Fruit fly (Drosophila melanogaster) whole organism, prepupa: ENCODE data around the gene CG1394.

Experiments used
- CG11294 ChIP-seq: fragments of 200-800 bp; sonication (Bioruptor generic); IDR thresholded peaks from 2 replicates; pipeline ENCODE4 v1.3.6; 2022; ENCODE audit warnings: missing biosample characterization, missing genetic modification characterization
- CG3032 ChIP-seq: fragments of 200-800 bp; optimal IDR thresholded peaks from 2 replicates; lab custom pipeline; 2019; ENCODE audit warnings: missing biosample characterization, mild to moderate bottlenecking, missing genetic modification characterization, moderate library complexity
- CG3919 ChIP-seq: fragments of 200-800 bp; sonication (Bioruptor generic); optimal IDR thresholded peaks from 3 replicates; lab custom pipeline; 2016; ENCODE audit warnings: missing biosample characterization, missing genetic modification characterization
- CG6808 ChIP-seq: fragments of 200-800 bp; sonication (Bioruptor generic); optimal IDR thresholded peaks from 3 replicates; lab custom pipeline; 2017; ENCODE audit warnings: missing biosample characterization, missing genetic modification characterization, mild to moderate bottlenecking, moderate library complexity, missing genetic modification reagents
- Eip93F ChIP-seq: fragments of 200-800 bp; sonication (Bioruptor generic); optimal IDR thresholded peaks from 2 replicates; lab custom pipeline; 2016; ENCODE audit warnings: missing biosample characterization, mild to moderate bottlenecking, missing genetic modification characterization
- Hr39 ChIP-seq: fragments of 200-800 bp; sonication (Bioruptor generic); optimal IDR thresholded peaks from 2 replicates; lab custom pipeline; 2016; ENCODE audit warnings: missing biosample characterization, missing genetic modification characterization
- Met ChIP-seq: fragments of 200-800 bp; sonication (Bioruptor generic); optimal IDR thresholded peaks from 3 replicates; lab custom pipeline; 2016; ENCODE audit warnings: missing biosample characterization, missing genetic modification characterization
- Sox14 ChIP-seq: fragments of 200-800 bp; sonication (Bioruptor generic); optimal IDR thresholded peaks from 3 replicates; lab custom pipeline; 2016; ENCODE audit warnings: missing biosample characterization, missing genetic modification characterization
- cyc ChIP-seq: fragments of 200-800 bp; sonication (Bioruptor generic); optimal IDR thresholded peaks from 3 replicates; lab custom pipeline; 2016; ENCODE audit warnings: missing biosample characterization, missing genetic modification characterization
- fd85E ChIP-seq: fragments of 200-800 bp; sonication (Bioruptor generic); optimal IDR thresholded peaks from 3 replicates; lab custom pipeline; 2016; ENCODE audit warnings: missing biosample characterization, missing genetic modification characterization
- lz ChIP-seq: fragments of 200-800 bp; sonication (Bioruptor generic); optimal IDR thresholded peaks from 3 replicates; lab custom pipeline; 2016; ENCODE audit warnings: missing biosample characterization, missing genetic modification characterization

DNA sequence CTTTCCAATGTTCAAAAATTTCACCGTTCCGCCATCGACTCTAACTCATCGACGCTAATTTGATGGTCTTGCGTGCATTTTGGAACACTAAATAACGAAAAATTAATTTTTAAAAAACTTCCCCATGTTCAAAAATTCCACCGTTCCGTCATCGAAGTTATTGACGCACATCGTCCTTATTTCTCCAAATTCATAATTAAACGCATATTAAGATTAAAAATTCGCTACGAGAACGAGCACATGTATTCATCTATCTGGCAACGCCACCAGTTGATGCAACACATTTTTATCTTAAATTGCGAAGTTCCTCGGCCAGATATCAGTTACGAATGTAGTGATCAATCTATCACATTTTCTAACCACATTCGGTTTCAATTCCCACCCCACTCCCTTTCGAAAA, 21.3 kb downstream of the CG1394 start, which contains the start of gene Lint-1:
- TF ChIP-seq Eip93F (GFP tag; lab: Kevin White, UChicago), result no peak
- TF ChIP-seq Sox14 (GFP tag; lab: Kevin White, UChicago), result no peak
- TF ChIP-seq CG11294 (GFP tag; lab: Robert Waterston, UW), result no peak
- TF ChIP-seq lz (GFP tag; lab: Kevin White, UChicago), result peak; percentile 54
- TF ChIP-seq CG3032 (tag; lab: Kevin White, UChicago), result no peak
- TF ChIP-seq fd85E (GFP tag; lab: Kevin White, UChicago), result no peak
- peak; percentile 52 for TF ChIP-seq Hr39 (GFP tag; lab: Kevin White, UChicago)
- no peak for TF ChIP-seq CG6808 (GFP tag; lab: Kevin White, UChicago)
- TF ChIP-seq Met (GFP tag; lab: Kevin White, UChicago), result peak; percentile 34
- TF ChIP-seq cyc (GFP tag; lab: Kevin White, UChicago), result peak; percentile 27
- peak; percentile 5 for TF ChIP-seq CG3919 (GFP tag; lab: Kevin White, UChicago)
